Worm (Caenorhabditis elegans): ENCODE results near the gene srm-3.

Gene srm-3

DNA sequence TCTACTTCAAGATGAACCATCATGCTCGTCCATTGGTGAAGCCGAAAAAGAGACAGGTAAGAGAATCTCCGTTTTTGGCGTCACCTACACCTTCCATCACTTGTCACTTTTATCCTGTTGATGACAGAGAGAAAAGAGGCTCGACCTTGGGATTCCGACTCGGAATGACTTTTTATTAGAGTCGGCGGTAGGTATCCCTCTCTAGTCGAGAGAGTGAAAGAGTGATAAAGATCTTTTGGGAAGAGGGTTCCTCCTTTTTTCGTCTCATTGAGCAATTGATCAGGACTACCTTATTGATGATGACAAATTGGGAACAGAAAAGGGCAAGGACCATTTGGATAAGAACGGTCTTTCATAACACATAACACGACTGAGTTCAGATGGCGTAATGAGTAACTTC is 31.4 kb upstream of the srm-3 start:
- TF ChIP-seq nfya-1 (tag; optimal IDR thresholded peaks at IDR 0.05; ENCODE audit: borderline replicate concordance, insufficient read depth) (no peak), unc-62 (GFP tag; optimal IDR thresholded peaks at IDR 0.05) (peak; percentile 53)

DNA sequence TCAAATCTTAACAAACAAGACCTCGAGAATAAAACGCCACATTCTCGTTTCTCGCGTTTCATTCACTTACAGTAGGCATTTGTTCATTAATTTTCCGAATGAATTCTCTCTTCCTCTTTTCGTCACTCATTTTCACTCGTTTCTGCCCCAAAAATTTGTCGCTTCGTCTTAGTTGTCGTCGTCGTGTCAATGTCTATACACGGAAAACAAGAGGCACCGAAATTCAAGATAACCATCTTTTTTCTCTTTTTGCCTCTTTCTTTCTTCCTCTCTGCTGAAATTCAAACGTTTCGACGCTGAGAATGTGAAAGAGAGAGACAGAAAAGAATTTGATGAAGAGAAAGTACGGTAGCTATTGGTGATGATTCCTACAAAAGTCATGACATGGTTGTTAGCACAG is 30.8 kb upstream of the srm-3 start:
- TF ChIP-seq ets-4 (GFP tag; optimal IDR thresholded peaks at IDR 0.05): no peak
- no peak for TF ChIP-seq F57A8.1 (GFP tag; optimal IDR thresholded peaks at IDR 0.05)
- TF ChIP-seq snpc-3.4 (tag; optimal IDR thresholded peaks at IDR 0.05): no peak
- no peak for TF ChIP-seq hlh-26 (GFP tag; conservative IDR thresholded peaks at IDR 0.05)
- no peak for TF ChIP-seq lin-40 (tag; optimal IDR thresholded peaks at IDR 0.05)

DNA sequence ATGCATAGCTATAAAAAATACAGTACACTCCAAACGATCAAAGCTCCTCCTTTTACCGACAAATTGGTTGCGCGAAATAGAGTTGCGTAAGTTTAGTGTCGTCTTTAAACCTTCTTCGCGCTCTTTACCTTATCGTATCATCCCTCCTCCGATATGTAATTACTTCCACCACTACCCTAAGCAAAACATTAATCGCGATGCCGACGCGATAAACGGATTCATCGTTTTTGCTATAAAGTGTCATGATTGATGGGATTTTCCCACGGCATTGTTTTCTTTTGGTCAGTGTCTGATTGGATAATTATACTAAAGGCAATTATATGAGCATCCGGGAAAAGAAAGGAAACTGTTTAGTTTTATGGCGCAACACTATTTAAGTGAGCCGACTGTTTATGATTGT is 29.9 kb upstream of the srm-3 start:
- TF ChIP-seq gei-17 (GFP tag; optimal IDR thresholded peaks at IDR 0.05) (no peak), pha-4 (tag; optimal IDR thresholded peaks at IDR 0.05) (no peak), snpc-4 (GFP tag; optimal IDR thresholded peaks at IDR 0.05) (no peak), snpc-4 (tag; optimal IDR thresholded peaks at IDR 0.05) (no peak), K12H6.12 (tag; optimal IDR thresholded peaks at IDR 0.05) (no peak), F10E7.11 (tag; optimal IDR thresholded peaks at IDR 0.05) (no peak), nfya-1 (tag; optimal IDR thresholded peaks at IDR 0.05; ENCODE audit: borderline replicate concordance, insufficient read depth) (no peak), nfya-2 (GFP tag; IDR thresholded peaks at IDR 0.05) (no peak), hsf-1 (GFP tag; IDR thresholded peaks at IDR 0.05) (no peak)

DNA sequence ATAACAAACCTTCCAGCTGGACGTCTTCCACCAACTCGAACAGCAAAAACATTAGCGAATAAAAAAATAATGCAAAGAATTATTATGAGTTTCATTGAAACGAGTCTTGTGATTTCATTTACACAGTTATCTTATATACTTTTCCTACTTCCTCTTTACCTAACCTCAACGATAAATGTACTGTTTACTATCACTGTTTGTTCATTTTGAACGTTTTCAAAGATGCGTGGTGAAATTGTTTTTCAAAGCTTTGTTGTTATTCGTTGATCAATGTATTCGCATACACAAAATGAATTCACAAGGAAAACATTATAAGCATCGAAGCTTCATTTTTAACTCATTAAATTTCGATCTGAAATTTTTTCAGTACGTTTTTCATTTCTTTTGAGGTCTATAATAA is 26.5 kb upstream of the srm-3 start, which contains the start of gene W09C2.7:
Gene W09C2.7, minus strand, starts transcription at position 101 of the 400 bp plus-strand sequence.
- TF ChIP-seq pbrm-1 (GFP tag; IDR thresholded peaks at IDR 0.05): no peak
- TF ChIP-seq rpc-1 (optimal IDR thresholded peaks at IDR 0.05): no peak
- TF ChIP-seq rpc-1 (tag; optimal IDR thresholded peaks at IDR 0.05): no peak
- no peak for TF ChIP-seq F23B12.7 (tag; optimal IDR thresholded peaks at IDR 0.05; ENCODE audit: insufficient read depth)
- TF ChIP-seq madf-6 (GFP tag; IDR thresholded peaks at IDR 0.05): no peak

DNA sequence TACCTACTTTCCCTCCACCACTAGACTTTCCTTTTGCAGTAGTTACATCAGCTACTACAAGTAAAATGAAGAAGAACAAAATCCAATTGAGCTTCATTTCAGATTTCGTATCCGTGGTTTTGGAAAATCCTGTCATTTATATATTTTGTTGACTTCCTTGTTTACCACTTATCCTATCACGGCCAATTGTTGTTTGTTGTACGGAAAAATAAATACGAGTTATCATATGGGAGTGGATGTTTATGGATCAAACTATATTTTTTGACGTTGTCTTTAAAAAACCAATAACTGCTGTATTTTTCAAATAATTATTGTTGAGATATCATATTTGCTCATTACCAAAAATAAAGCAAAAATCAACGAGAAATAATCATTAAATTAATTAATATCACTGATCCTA is 25.5 kb upstream of the srm-3 start, which contains the start of gene W09C2.9:
Gene W09C2.9, minus strand, starts transcription at position 101 of the 400 bp plus-strand sequence.
- no peak for TF ChIP-seq hmg-20 (GFP tag; IDR thresholded peaks at IDR 0.05)
- no peak for TF ChIP-seq B0336.3 (GFP tag; IDR thresholded peaks at IDR 0.05)
- no peak for TF ChIP-seq madf-10 (tag; optimal IDR thresholded peaks at IDR 0.05)
- TF ChIP-seq Y53F4B.3 (GFP tag; IDR thresholded peaks at IDR 0.05): no peak
- TF ChIP-seq akir-1 (GFP tag; optimal IDR thresholded peaks at IDR 0.05): no peak
- no peak for TF ChIP-seq hsf-1 (GFP tag; IDR thresholded peaks at IDR 0.05)
- TF ChIP-seq zfh-2 (GFP tag; conservative IDR thresholded peaks at IDR 0.05): no peak
- no peak for TF ChIP-seq madf-3 (GFP tag; IDR thresholded peaks at IDR 0.05)
- TF ChIP-seq lin-35 (GFP tag; optimal IDR thresholded peaks at IDR 0.05): no peak
- no peak for TF ChIP-seq dpl-1 (GFP tag; optimal IDR thresholded peaks at IDR 0.05)
- no peak for TF ChIP-seq K11D2.4 (GFP tag; IDR thresholded peaks at IDR 0.05)
- no peak for TF ChIP-seq ama-1 (optimal IDR thresholded peaks at IDR 0.05)
- TF ChIP-seq ama-1 (GFP tag; optimal IDR thresholded peaks at IDR 0.05): no peak
- no peak for TF ChIP-seq ceh-58 (GFP tag; IDR thresholded peaks at IDR 0.05)
- no peak for TF ChIP-seq hrde-1 (tag; optimal IDR thresholded peaks at IDR 0.05; ENCODE audit: borderline replicate concordance)
- no peak for TF ChIP-seq nhr-120 (GFP tag; IDR thresholded peaks at IDR 0.05)
- no peak for TF ChIP-seq F37B4.10 (GFP tag; IDR thresholded peaks at IDR 0.05)

All from whole organism, young adult.